Worm (Caenorhabditis elegans) whole organism, L2 larva: Measurements from ENCODE around the gene C33C12.11.

ENCODE experiments used
- C34F6.9 ChIP-seq: fragments of 150-350 bp; optimal IDR thresholded peaks from 2 replicates; lab custom pipeline; 2014; ENCODE audit warnings: missing biosample characterization, missing genetic modification characterization
- F13H6.1 ChIP-seq: sonication (generic microtip); optimal IDR thresholded peaks from 2 replicates; lab custom pipeline; 2016; ENCODE audit warnings: missing genetic modification characterization, missing compliant biosample characterization
- Y55F3AM.14 ChIP-seq: fragments of 200-800 bp; sonication (Bioruptor generic); optimal IDR thresholded peaks from 2 replicates; lab custom pipeline; 2018; ENCODE audit warnings: mild to moderate bottlenecking, missing genetic modification characterization, missing compliant biosample characterization
- alr-1 ChIP-seq: fragments of 150-350 bp; optimal IDR thresholded peaks from 2 replicates; lab custom pipeline; 2014; ENCODE audit warnings: missing biosample characterization, missing genetic modification characterization
- ama-1 ChIP-seq: fragments of 150-350 bp; optimal IDR thresholded peaks from 2 replicates; lab custom pipeline; 2018; ENCODE audit warnings: inconsistent platforms
- blmp-1 ChIP-seq: sonication (generic microtip); optimal IDR thresholded peaks from 2 replicates; lab custom pipeline; 2017; ENCODE audit warnings: missing genetic modification characterization, mild to moderate bottlenecking, missing compliant biosample characterization, antibody characterized with exemption, moderate library complexity; ENCODE audit not compliant: insufficient read depth
- ceh-82 ChIP-seq: fragments of 150-350 bp; optimal IDR thresholded peaks from 2 replicates; lab custom pipeline; 2014; ENCODE audit warnings: missing biosample characterization, missing genetic modification characterization
- crh-2 ChIP-seq: sonication (generic microtip); optimal IDR thresholded peaks from 2 replicates; lab custom pipeline; 2017; ENCODE audit warnings: missing biosample characterization, missing genetic modification characterization
- dmd-4 ChIP-seq: sonication (generic microtip); optimal IDR thresholded peaks from 2 replicates; lab custom pipeline; 2017; ENCODE audit warnings: missing biosample characterization, missing genetic modification characterization
- egl-27 ChIP-seq: sonication (generic microtip); optimal IDR thresholded peaks from 3 replicates; lab custom pipeline; 2017; ENCODE audit warnings: missing biosample characterization, missing genetic modification reagents, missing genetic modification characterization
- elt-1 ChIP-seq: fragments of 150-350 bp; optimal IDR thresholded peaks from 2 replicates; lab custom pipeline; 2014; ENCODE audit warnings: missing biosample characterization, missing genetic modification characterization
- elt-3 ChIP-seq: sonication (generic microtip); optimal IDR thresholded peaks from 2 replicates; lab custom pipeline; 2017; ENCODE audit warnings: missing biosample characterization, missing genetic modification characterization
- fos-1 ChIP-seq: fragments of 150-350 bp; optimal IDR thresholded peaks from 2 replicates; lab custom pipeline; 2014; ENCODE audit warnings: missing biosample characterization, missing genetic modification characterization
- gmeb-1 ChIP-seq: fragments of 150-350 bp; optimal IDR thresholded peaks from 2 replicates; lab custom pipeline; 2014; ENCODE audit warnings: missing biosample characterization, missing genetic modification characterization
- lin-13 ChIP-seq: fragments of 150-350 bp; optimal IDR thresholded peaks from 2 replicates; lab custom pipeline; 2014; ENCODE audit warnings: missing biosample characterization, missing genetic modification reagents, missing genetic modification characterization
- lin-39 ChIP-seq: fragments of 150-350 bp; optimal IDR thresholded peaks from 2 replicates; lab custom pipeline; 2014; ENCODE audit warnings: missing biosample characterization, missing genetic modification reagents, missing genetic modification characterization
- lsy-2 ChIP-seq, 2 experiments: fragments of 150-350 bp in 1 of 2; sonication (generic microtip) in 1 of 2; optimal IDR thresholded peaks; 2 replicates each; lab custom pipeline; 2014 to 2017; ENCODE audit warnings: missing biosample characterization in 2 of 2, missing genetic modification characterization in 2 of 2
- mab-5 ChIP-seq: fragments of 150-350 bp; optimal IDR thresholded peaks from 2 replicates; lab custom pipeline; 2014; ENCODE audit warnings: missing biosample characterization, missing genetic modification characterization
- nhr-10 ChIP-seq: sonication (generic microtip); optimal IDR thresholded peaks from 2 replicates; lab custom pipeline; 2017; ENCODE audit warnings: missing biosample characterization, missing genetic modification characterization
- nhr-11 ChIP-seq: fragments of 150-350 bp; optimal IDR thresholded peaks from 2 replicates; lab custom pipeline; 2014; ENCODE audit warnings: missing biosample characterization, missing genetic modification characterization
- nhr-129 ChIP-seq: fragments of 150-350 bp; optimal IDR thresholded peaks from 2 replicates; lab custom pipeline; 2014; ENCODE audit warnings: missing biosample characterization, missing genetic modification characterization
- nhr-21 ChIP-seq: fragments of 150-350 bp; optimal IDR thresholded peaks from 2 replicates; lab custom pipeline; 2014; ENCODE audit warnings: missing biosample characterization, missing genetic modification characterization
- nhr-23 ChIP-seq: fragments of 150-350 bp; optimal IDR thresholded peaks from 2 replicates; lab custom pipeline; 2014; ENCODE audit warnings: missing biosample characterization, missing genetic modification reagents, missing genetic modification characterization
- nhr-25 ChIP-seq: fragments of 150-350 bp; sonication (generic microtip); optimal IDR thresholded peaks from 3 replicates; lab custom pipeline; 2014; ENCODE audit warnings: missing biosample characterization, missing genetic modification characterization
- nhr-6 ChIP-seq: fragments of 150-350 bp; optimal IDR thresholded peaks from 2 replicates; lab custom pipeline; 2014; ENCODE audit warnings: missing biosample characterization, missing genetic modification characterization
- nhr-77 ChIP-seq: fragments of 150-350 bp; optimal IDR thresholded peaks from 2 replicates; lab custom pipeline; 2014; ENCODE audit warnings: missing biosample characterization, missing genetic modification characterization
- sma-3 ChIP-seq: sonication (generic microtip); optimal IDR thresholded peaks from 2 replicates; lab custom pipeline; 2016; ENCODE audit warnings: missing genetic modification reagents, missing genetic modification characterization, missing compliant biosample characterization
- sma-9 ChIP-seq, 2 experiments: fragments of 150-350 bp in 1 of 2; sonication (generic microtip) in 1 of 2; optimal IDR thresholded peaks; 2 replicates each; lab custom pipeline; 2014 to 2016; ENCODE audit warnings: missing genetic modification characterization in 2 of 2, mild to moderate bottlenecking in 1 of 2, missing biosample characterization in 1 of 2, missing compliant biosample characterization in 1 of 2, missing genetic modification reagents in 1 of 2, moderate library complexity in 1 of 2
- snpc-4 ChIP-seq: fragments of 150-350 bp; optimal IDR thresholded peaks from 2 replicates; lab custom pipeline; 2014; ENCODE audit warnings: missing biosample characterization, missing genetic modification characterization
- unc-55 ChIP-seq: fragments of 150-350 bp; sonication (generic microtip); optimal IDR thresholded peaks from 3 replicates; lab custom pipeline; 2014; ENCODE audit warnings: missing biosample characterization, missing genetic modification reagents, missing genetic modification characterization
- unc-62 ChIP-seq: fragments of 150-350 bp; optimal IDR thresholded peaks from 2 replicates; lab custom pipeline; 2014; ENCODE audit warnings: missing biosample characterization, missing genetic modification reagents, missing genetic modification characterization
- ztf-1 ChIP-seq: fragments of 200-800 bp; sonication (Bioruptor generic); conservative IDR thresholded peaks from 2 replicates; pipeline ENCODE4 v1.3.6; 2022; ENCODE audit warnings: missing genetic modification characterization, missing compliant biosample characterization
- ztf-11 ChIP-seq: sonication (generic microtip); optimal IDR thresholded peaks from 2 replicates; lab custom pipeline; 2017; ENCODE audit warnings: missing biosample characterization, missing genetic modification characterization
- ztf-4 ChIP-seq: fragments of 150-350 bp; optimal IDR thresholded peaks from 2 replicates; lab custom pipeline; 2014; ENCODE audit warnings: missing biosample characterization, missing genetic modification characterization

Gene C33C12.11

DNA sequence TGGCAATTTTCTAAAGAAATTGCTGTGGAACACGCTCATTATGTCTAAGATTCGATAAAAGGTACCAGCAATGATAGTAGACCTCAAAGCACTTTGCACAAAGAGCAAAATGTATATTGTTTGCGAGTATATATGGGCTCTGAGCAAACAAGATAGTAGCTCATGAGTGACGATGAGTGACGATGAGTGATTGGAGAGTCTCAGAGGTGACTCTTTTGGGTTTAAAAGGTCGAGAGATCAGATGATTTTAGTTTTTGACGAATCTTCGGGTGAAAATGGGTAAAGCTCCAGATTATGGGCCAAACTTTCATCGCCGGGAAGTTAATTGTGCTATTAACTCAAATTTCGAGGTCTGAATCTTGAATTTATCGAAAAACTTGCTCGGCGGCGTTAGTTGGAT is 33.1 kb upstream of the C33C12.11 start:
- TF ChIP-seq ceh-82 (no peak), nhr-11 (no peak), ztf-11 (tag; lab: Kevin White, UChicago) (no peak), nhr-25 (no peak), elt-1 (tag; lab: Kevin White, UChicago) (no peak), nhr-77 (tag; lab: Kevin White, UChicago) (no peak), nhr-6 (tag; lab: Kevin White, UChicago) (no peak), lin-39 (tag; lab: Kevin White, UChicago) (no peak), gmeb-1 (tag; lab: Kevin White, UChicago) (no peak), mab-5 (tag; lab: Kevin White, UChicago) (no peak), sma-3 (no peak), alr-1 (tag; lab: Kevin White, UChicago) (no peak)

- TF ChIP-seq fos-1 (tag; lab: Kevin White, UChicago) (peak; percentile 43), nhr-129 (tag; lab: Kevin White, UChicago) (peak; percentile 86), unc-62 (GFP tag; lab: Kevin White, UChicago) (no peak), unc-55 (peak; percentile 88), crh-2 (tag; lab: Kevin White, UChicago) (peak; percentile 44), F13H6.1 (tag; lab: Kevin White, UChicago) (peak; percentile 65), sma-9 (GFP tag; optimal IDR thresholded peaks at IDR 0.05; lab: Kevin White, UChicago) (peak; percentile 58), sma-9 (tag; optimal IDR thresholded peaks at IDR 0.05; lab: Kevin White, UChicago) (no peak), C34F6.9 (tag; lab: Kevin White, UChicago) (peak; percentile 59), nhr-25 (no peak), blmp-1 (tag; lab: Kevin White, UChicago) (no peak), nhr-6 (tag; lab: Kevin White, UChicago) (peak; percentile 10), ceh-82 (no peak), lin-13 (GFP tag; lab: Kevin White, UChicago) (peak; percentile 42), lsy-2 (tag; optimal IDR thresholded peaks at IDR 0.05; lab: Kevin White, UChicago) (peak in 1 of 2 experiments; percentile 55)
Observed at ce11 chrII:2195541-2195940, 31.9 kb upstream of the C33C12.11 start.

DNA sequence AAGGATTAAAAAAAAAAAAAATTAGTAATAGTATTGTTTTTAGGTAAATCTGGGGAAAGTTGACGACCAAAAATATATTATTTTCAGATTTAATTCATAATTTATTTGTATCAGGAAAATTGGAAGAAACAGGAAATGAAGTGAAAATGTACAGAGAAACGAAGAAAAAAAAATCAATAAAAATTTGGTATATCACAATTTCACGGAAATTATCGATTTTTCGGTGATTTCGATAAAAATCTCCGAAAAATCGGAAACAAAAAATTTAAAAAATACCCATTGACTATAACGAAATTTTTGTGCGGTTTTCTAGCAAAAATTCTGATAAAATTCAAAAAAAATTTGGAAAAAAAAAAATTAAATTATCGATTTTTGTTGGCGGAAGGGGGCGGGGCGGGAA is 28.6 kb upstream of the C33C12.11 start:
- TF ChIP-seq crh-2 (tag; lab: Kevin White, UChicago) (no peak), nhr-23 (tag; lab: Kevin White, UChicago) (no peak), gmeb-1 (tag; lab: Kevin White, UChicago) (no peak)

ce11 chrII:2191383-2191782 is 27.8 kb upstream of the C33C12.11 start:
- TF ChIP-seq nhr-10 (tag; lab: Kevin White, UChicago) (no peak), lsy-2 (tag; optimal IDR thresholded peaks at IDR 0.05; lab: Kevin White, UChicago) (peak in 1 of 2 experiments; percentile 3), sma-9 (GFP tag; optimal IDR thresholded peaks at IDR 0.05; lab: Kevin White, UChicago) (peak; percentile 2), sma-9 (tag; optimal IDR thresholded peaks at IDR 0.05; lab: Kevin White, UChicago) (no peak), C34F6.9 (tag; lab: Kevin White, UChicago) (no peak), ztf-4 (tag; lab: Kevin White, UChicago) (no peak)

DNA sequence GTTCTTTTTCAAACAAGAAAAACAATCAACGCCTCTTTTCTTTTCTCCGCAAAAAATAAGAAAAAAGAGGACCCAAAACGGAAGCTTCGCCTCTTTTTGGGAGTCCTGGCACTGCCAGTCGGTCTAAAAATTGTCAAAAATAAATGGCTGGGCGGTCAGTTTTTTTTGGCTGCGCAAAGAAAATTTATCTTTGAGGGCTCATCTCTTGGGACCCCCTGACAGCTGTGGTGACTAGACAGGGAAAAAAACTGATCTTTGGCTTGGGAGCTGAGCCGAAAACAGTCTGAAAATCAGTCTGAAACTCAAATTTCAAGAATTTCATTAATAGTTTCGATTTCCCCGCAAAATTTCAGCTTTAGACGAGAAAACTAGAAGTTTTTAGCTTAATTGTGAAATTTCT is 26.9 kb upstream of the C33C12.11 start:
- TF ChIP-seq snpc-4 (tag; lab: Kevin White, UChicago) = no peak
- TF ChIP-seq nhr-6 (tag; lab: Kevin White, UChicago) = no peak
- TF ChIP-seq Y55F3AM.14 (GFP tag; lab: Kevin White, UChicago) = no peak
- no peak for TF ChIP-seq nhr-21
- no peak for TF ChIP-seq egl-27 (tag; lab: Kevin White, UChicago)
- TF ChIP-seq ama-1 (lab: Kevin White, UChicago) = no peak
- no peak for TF ChIP-seq nhr-77 (tag; lab: Kevin White, UChicago)
- TF ChIP-seq unc-62 (GFP tag; lab: Kevin White, UChicago) = no peak
- no peak for TF ChIP-seq alr-1 (tag; lab: Kevin White, UChicago)
- TF ChIP-seq lin-39 (tag; lab: Kevin White, UChicago) = no peak
- TF ChIP-seq elt-3 = no peak
- TF ChIP-seq ztf-1 (GFP tag; lab: Robert Waterston, UW) = no peak
- no peak for TF ChIP-seq dmd-4 (tag; lab: Kevin White, UChicago)
- TF ChIP-seq ceh-82 = no peak
- TF ChIP-seq, all 48 proteins: peak for 0
